Fruit fly (Drosophila melanogaster): ENCODE data around the gene CG13994.
A peak's percentile ranks its signal among the peaks of the same experiment; 100 is the strongest.

Gene CG13994

dm6 chr2L:6078757-6079351 is 16.1 kb downstream of the CG13994 start (continued):
- peak; percentile 2 for TF ChIP-seq CG5180 (GFP tag; optimal IDR thresholded peaks at IDR 0.05)
- TF ChIP-seq Tbp (GFP tag; optimal IDR thresholded peaks at IDR 0.05), result peak; percentile 57
- peak; percentile 90 for TF ChIP-seq HLHmδ (GFP tag; optimal IDR thresholded peaks at IDR 0.05)
- TF ChIP-seq corto (GFP tag; optimal IDR thresholded peaks at IDR 0.05), result no peak
- TF ChIP-seq dati (GFP tag; IDR thresholded peaks at IDR 0.05), result no peak
- TF ChIP-seq CG2875 (GFP tag; optimal IDR thresholded peaks at IDR 0.05), result peak; percentile 11
- peak; percentile 20; the same call in 1 of the 3 replicates for TF ChIP-seq CG14860 (GFP tag; IDR thresholded peaks at IDR 0.05; ENCODE audit: partially characterized antibody)
- TF ChIP-seq nerfin-1 (tag; optimal IDR thresholded peaks at IDR 0.05), result peak; percentile 27
- peak; percentile 82 for TF ChIP-seq zen (tag; optimal IDR thresholded peaks at IDR 0.05)
- peak; percentile 58 for TF ChIP-seq HmgD (GFP tag; optimal IDR thresholded peaks at IDR 0.05)
- no peak for TF ChIP-seq fu2 (GFP tag; optimal IDR thresholded peaks at IDR 0.05)
- no peak for TF ChIP-seq CG11093 (GFP tag; IDR thresholded peaks at IDR 0.05)
- no peak for TF ChIP-seq vnd (GFP tag; IDR thresholded peaks at IDR 0.05; ENCODE audit: partially characterized antibody)
- no peak for TF ChIP-seq CrebB (tag; optimal IDR thresholded peaks at IDR 0.05)
- TF ChIP-seq Bteb2 (GFP tag; optimal IDR thresholded peaks at IDR 0.05), result no peak
- peak; percentile 6 for TF ChIP-seq Ets97D (GFP tag; optimal IDR thresholded peaks at IDR 0.05)
- TF ChIP-seq CG8924 (tag; optimal IDR thresholded peaks at IDR 0.05), result peak; percentile 32
- TF ChIP-seq gsb-n (tag; optimal IDR thresholded peaks at IDR 0.05), result peak; percentile 14
- 0 out of 4 replicates have a peak, but pooled peaks have one; percentile 23 for TF ChIP-seq chinmo (GFP tag; IDR thresholded peaks at IDR 0.05; ENCODE audit: partially characterized antibody)
- no peak for TF ChIP-seq E2f1 (GFP tag; IDR thresholded peaks at IDR 0.05)
- no peak for TF ChIP-seq Hmx (GFP tag; optimal IDR thresholded peaks at IDR 0.05)
- no peak for TF ChIP-seq CG11085 (GFP tag; IDR thresholded peaks at IDR 0.05)
- peak; percentile 50 for TF ChIP-seq D (optimal IDR thresholded peaks at IDR 0.05)
- TF ChIP-seq D (GFP tag; optimal IDR thresholded peaks at IDR 0.05), result peak; percentile 11
- peak; percentile 78 for TF ChIP-seq Kr (GFP tag; optimal IDR thresholded peaks at IDR 0.05)
- peak; percentile 34 for TF ChIP-seq usp (GFP tag; optimal IDR thresholded peaks at IDR 0.05)
- peak; percentile 75 for TF ChIP-seq CG8478 (optimal IDR thresholded peaks at IDR 0.05)
- no peak for TF ChIP-seq pb (GFP tag; optimal IDR thresholded peaks at IDR 0.05)
- no peak for TF ChIP-seq CG13424 (tag; optimal IDR thresholded peaks at IDR 0.05)
- peak; percentile 55 for TF ChIP-seq abd-A (tag; optimal IDR thresholded peaks at IDR 0.05)
- peak; percentile 27 for TF ChIP-seq CG14710 (tag; optimal IDR thresholded peaks at IDR 0.05)
- peak in 1 of 2 experiments; percentile 23 for TF ChIP-seq crp (GFP tag; optimal IDR thresholded peaks at IDR 0.05)
- peak; percentile 99 for TF ChIP-seq dm (GFP tag; optimal IDR thresholded peaks at IDR 0.05)
- TF ChIP-seq CG42726 (GFP tag; IDR thresholded peaks at IDR 0.05; ENCODE audit: partially characterized antibody), result peak; percentile 100
- TF ChIP-seq vfl (GFP tag; optimal IDR thresholded peaks at IDR 0.05), result no peak
- peak; percentile 98 for TF ChIP-seq cwo (GFP tag; optimal IDR thresholded peaks at IDR 0.05)
- peak; percentile 69 for TF ChIP-seq CG7987 (GFP tag; optimal IDR thresholded peaks at IDR 0.05)
- no peak for TF ChIP-seq Myb (GFP tag; optimal IDR thresholded peaks at IDR 0.05)
- peak; percentile 29 for TF ChIP-seq Ets65A (GFP tag)
- no peak for TF ChIP-seq schlank (tag; optimal IDR thresholded peaks at IDR 0.05)
- TF ChIP-seq CG10543 (GFP tag; optimal IDR thresholded peaks at IDR 0.05), result peak; percentile 15
- TF ChIP-seq z (GFP tag; IDR thresholded peaks at IDR 0.05), result peak; percentile 91
- TF ChIP-seq odd (GFP tag; optimal IDR thresholded peaks at IDR 0.05), result no peak
- peak; percentile 95 for TF ChIP-seq pros (GFP tag; optimal IDR thresholded peaks at IDR 0.05)
- TF ChIP-seq ara (GFP tag; IDR thresholded peaks at IDR 0.05), result peak; percentile 13; the same call in 1 of the 2 replicates
- TF ChIP-seq CG3163 (GFP tag; optimal IDR thresholded peaks at IDR 0.05), result peak; percentile 3
- peak; percentile 70 for TF ChIP-seq oc (tag; optimal IDR thresholded peaks at IDR 0.05)
- TF ChIP-seq insv (GFP tag; optimal IDR thresholded peaks at IDR 0.05), result peak in 1 of 2 experiments; percentile 74
- TF ChIP-seq CG6791 (GFP tag; IDR thresholded peaks at IDR 0.05; ENCODE audit: partially characterized antibody), result peak; percentile 52; the same call in 1 of the 3 replicates
- peak; percentile 77 for TF ChIP-seq Med (GFP tag)

All from whole organism, embryonic.